Fruit fly (Drosophila melanogaster): ENCODE data around the gene CG11555.

Gene CG11555

DNA sequence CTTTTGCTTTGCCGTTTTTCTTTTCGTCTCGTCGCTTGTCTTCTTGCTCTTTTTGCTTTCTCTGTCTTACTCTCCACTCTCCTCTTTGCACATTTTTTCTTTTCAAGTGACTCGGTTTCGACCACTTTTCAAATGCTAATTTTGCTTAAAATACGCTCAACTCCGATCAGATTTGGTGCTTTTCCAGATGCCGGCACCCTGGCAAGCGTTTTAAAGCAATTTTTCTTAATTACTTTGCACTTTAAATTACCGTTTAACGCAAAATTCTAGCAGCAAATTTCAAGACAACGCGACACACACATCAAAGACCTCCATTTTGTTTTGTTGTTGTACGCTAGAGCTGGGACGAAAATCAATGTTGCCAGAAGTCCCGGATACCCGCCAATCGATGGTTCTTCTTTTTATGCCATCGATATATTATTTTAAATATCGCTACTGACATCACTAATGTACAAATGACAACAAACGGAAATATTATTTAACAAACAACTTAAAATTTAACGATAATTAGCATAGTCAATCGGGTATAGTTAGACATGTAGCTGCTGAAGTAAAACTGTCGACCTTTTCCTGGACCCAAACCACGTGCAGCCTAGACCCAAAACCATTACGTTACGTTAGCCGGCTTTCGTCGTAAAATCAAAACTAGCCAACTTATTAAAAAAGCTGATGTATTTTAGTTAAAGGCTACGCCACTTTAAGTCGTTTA is 23.0 kb upstream of the CG11555 start, which contains the start of gene kis (continued):
- TF ChIP-seq Bteb2 (GFP tag; optimal IDR thresholded peaks at IDR 0.05) (peak; percentile 25), br (optimal IDR thresholded peaks at IDR 0.05) (no peak), her (GFP tag; optimal IDR thresholded peaks at IDR 0.05) (peak; percentile 35), CG15696 (tag; optimal IDR thresholded peaks at IDR 0.05) (peak; percentile 12), CG10979 (tag; optimal IDR thresholded peaks at IDR 0.05) (peak; percentile 1), CG17912 (GFP tag; optimal IDR thresholded peaks at IDR 0.05) (no peak), CG14965 (GFP tag; optimal IDR thresholded peaks at IDR 0.05; ENCODE audit: borderline replicate concordance) (no peak), nmo (GFP tag; optimal IDR thresholded peaks at IDR 0.05) (peak; percentile 74), Lim3 (GFP tag; IDR thresholded peaks at IDR 0.05) (no peak), Dip2 (GFP tag; IDR thresholded peaks at IDR 0.05) (no peak), knrl (GFP tag; IDR thresholded peaks at IDR 0.05; ENCODE audit: partially characterized antibody) (peak; percentile 98), odd (GFP tag; optimal IDR thresholded peaks at IDR 0.05) (no peak), CG1233 (GFP tag; optimal IDR thresholded peaks at IDR 0.05) (no peak), tup (GFP tag; optimal IDR thresholded peaks at IDR 0.05) (no peak), esg (GFP tag; conservative IDR thresholded peaks at IDR 0.05) (no peak), fd3F (GFP tag; optimal IDR thresholded peaks at IDR 0.05) (no peak), amos (GFP tag; IDR thresholded peaks at IDR 0.05; ENCODE audit: partially characterized antibody) (peak; percentile 98), hb (GFP tag; IDR thresholded peaks at IDR 0.05; ENCODE audit: partially characterized antibody) (peak; percentile 91), CG8478 (optimal IDR thresholded peaks at IDR 0.05) (no peak), pb (GFP tag; optimal IDR thresholded peaks at IDR 0.05) (no peak), phol (tag; optimal IDR thresholded peaks at IDR 0.05) (peak; percentile 99), nerfin-2 (GFP tag; IDR thresholded peaks at IDR 0.05; ENCODE audit: partially characterized antibody) (peak; percentile 80), Gug (GFP tag; IDR thresholded peaks at IDR 0.05) (no peak; the same call in 3 of the 4 replicates), Fer3 (tag; optimal IDR thresholded peaks at IDR 0.05) (peak; percentile 37), ftz-f1 (GFP tag; optimal IDR thresholded peaks at IDR 0.05) (no peak), grn (GFP tag; optimal IDR thresholded peaks at IDR 0.05) (no peak), CG4328 (GFP tag; optimal IDR thresholded peaks at IDR 0.05) (peak; percentile 21), CG7357 (GFP tag; IDR thresholded peaks at IDR 0.05) (no peak), CG9437 (GFP tag; optimal IDR thresholded peaks at IDR 0.05) (peak; percentile 100), CG7745 (tag; optimal IDR thresholded peaks at IDR 0.05) (peak; percentile 73), chn (GFP tag; optimal IDR thresholded peaks at IDR 0.05) (peak; percentile 40), CG32772 (GFP tag; IDR thresholded peaks at IDR 0.05) (no peak), Hr78 (GFP tag; optimal IDR thresholded peaks at IDR 0.05) (peak in 1 of 2 experiments; percentile 59), sna (GFP tag; IDR thresholded peaks at IDR 0.05; ENCODE audit: partially characterized antibody) (peak; percentile 97), maf-S (GFP tag; optimal IDR thresholded peaks at IDR 0.05) (peak; percentile 46), CG3281 (GFP tag; optimal IDR thresholded peaks at IDR 0.05) (peak; percentile 9), fd96Cb (tag; optimal IDR thresholded peaks at IDR 0.05) (no peak), CG6791 (GFP tag; IDR thresholded peaks at IDR 0.05; ENCODE audit: partially characterized antibody) (peak; percentile 93), ind (GFP tag; optimal IDR thresholded peaks at IDR 0.05) (peak; percentile 4), CG13894 (tag; optimal IDR thresholded peaks at IDR 0.05) (peak; percentile 66), ranshi (GFP tag; IDR thresholded peaks at IDR 0.05) (no peak), CG9932 (GFP tag; IDR thresholded peaks at IDR 0.05) (peak; percentile 70), klu (GFP tag; IDR thresholded peaks at IDR 0.05) (no peak), sisA (GFP tag; IDR thresholded peaks at IDR 0.05) (no peak), Dbx (GFP tag; IDR thresholded peaks at IDR 0.05) (peak; percentile 73; the same call in 2 of the 3 replicates), chinmo (GFP tag; IDR thresholded peaks at IDR 0.05; ENCODE audit: partially characterized antibody) (peak; percentile 92), CG17186 (GFP tag; optimal IDR thresholded peaks at IDR 0.05) (peak; percentile 34), Blimp-1 (GFP tag; optimal IDR thresholded peaks at IDR 0.05) (peak; percentile 11), CG7963 (GFP tag; IDR thresholded peaks at IDR 0.05; ENCODE audit: partially characterized antibody) (peak; percentile 83)
